Worm (Caenorhabditis elegans) whole organism, L4 larva: Measurements from ENCODE around the gene ZK892.3.

Source experiments
- aly-2 ChIP-seq: sonication (generic microtip); optimal IDR thresholded peaks from 2 replicates; lab custom pipeline; 2018; ENCODE audit warnings: missing biosample characterization, missing genetic modification characterization
- daf-16 ChIP-seq, 3 experiments: sonication (generic microtip); optimal IDR thresholded peaks; 2 replicates each; lab custom pipeline; 2016 to 2017; ENCODE audit warnings: missing genetic modification characterization in 3 of 3, missing genetic modification reagents in 3 of 3, mild to moderate bottlenecking in 2 of 3, missing compliant biosample characterization in 2 of 3, missing biosample characterization in 1 of 3, moderate library complexity in 1 of 3
- lir-3 ChIP-seq: sonication (generic microtip); optimal IDR thresholded peaks from 2 replicates; lab custom pipeline; 2016; ENCODE audit warnings: mild to moderate bottlenecking, missing genetic modification characterization, missing compliant biosample characterization
- nhr-102 ChIP-seq: sonication (generic microtip); optimal IDR thresholded peaks from 2 replicates; lab custom pipeline; 2016; ENCODE audit warnings: mild to moderate bottlenecking, missing genetic modification characterization, moderate library complexity, missing compliant biosample characterization
- ztf-11 ChIP-seq: fragments of 150-350 bp; optimal IDR thresholded peaks from 2 replicates; lab custom pipeline; 2014; ENCODE audit warnings: missing biosample characterization, missing genetic modification characterization

DNA sequence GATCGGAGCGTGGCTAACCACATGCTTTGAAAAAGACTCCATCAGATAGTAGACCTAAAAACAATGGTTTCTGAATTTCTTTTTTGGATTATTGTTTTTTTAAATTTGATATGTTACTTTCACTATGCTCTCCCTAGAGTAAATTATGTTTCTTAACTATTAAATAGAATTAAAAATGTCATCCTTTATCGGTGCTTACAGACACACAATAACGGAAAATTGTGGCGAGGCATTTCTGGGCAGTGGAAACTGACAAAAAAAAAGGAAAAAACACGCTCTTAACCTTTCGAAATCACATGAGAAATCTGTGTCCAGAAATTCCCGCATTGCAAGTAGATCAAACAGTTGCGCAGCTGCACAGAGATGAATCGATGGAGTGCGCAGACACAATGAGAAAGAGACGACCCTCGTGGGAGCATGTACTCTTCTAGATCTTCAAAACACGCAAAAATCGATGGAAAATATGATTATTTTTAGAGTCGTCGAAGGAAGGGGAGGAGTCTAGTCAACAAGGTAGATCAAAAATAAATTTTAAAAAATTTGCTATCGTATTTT is 21.5 kb upstream of the ZK892.3 start, which contains the start of gene ZK892.6:
- TF ChIP-seq lir-3 (no peak), nhr-102 (no peak), aly-2 (no peak), ztf-11 (tag; lab: Kevin White, UChicago) (no peak), daf-16 (GFP tag; optimal IDR thresholded peaks at IDR 0.05; lab: Kevin White, UChicago) (no peak), daf-16 (tag; optimal IDR thresholded peaks at IDR 0.05; lab: Kevin White, UChicago) (no peak)
